Worm (Caenorhabditis elegans): Measurements from ENCODE around the gene cdkl-1.

ce11 chrV:11104408-11104807 lies 5.7 kb downstream of the cdkl-1 start:
- TF ChIP-seq snpc-4 (tag; optimal IDR thresholded peaks at IDR 0.05) = no peak
- TF ChIP-seq daf-8 (GFP tag; IDR thresholded peaks at IDR 0.05) = no peak
- no peak for TF ChIP-seq aha-1 (tag)
- TF ChIP-seq tra-1 (GFP tag; IDR thresholded peaks at IDR 0.05) = no peak
- no peak for TF ChIP-seq jun-1 (tag; optimal IDR thresholded peaks at IDR 0.05)
- TF ChIP-seq sdz-12 (GFP tag; optimal IDR thresholded peaks at IDR 0.05) = no peak
- TF ChIP-seq mxl-2 (GFP tag; conservative IDR thresholded peaks at IDR 0.05) = no peak
- TF ChIP-seq nhr-237 (tag; optimal IDR thresholded peaks at IDR 0.05) = no peak
- TF ChIP-seq F10B5.3 (tag; optimal IDR thresholded peaks at IDR 0.05) = no peak
- TF ChIP-seq cey-2 (tag; optimal IDR thresholded peaks at IDR 0.05; ENCODE audit: borderline replicate concordance, insufficient read depth) = no peak
- TF ChIP-seq lin-39 (tag; optimal IDR thresholded peaks at IDR 0.05) = no peak
